Worm (Caenorhabditis elegans) whole organism, mixed stage, embryonic: ENCODE measurements around the gene F55A4.3.

Experiments used
- M03D4.4 ChIP-seq: sonication (generic microtip); optimal IDR thresholded peaks from 2 replicates; lab custom pipeline; 2017; ENCODE audit warnings: mild to moderate bottlenecking, missing genetic modification characterization, missing compliant biosample characterization
- bed-3 ChIP-seq: fragments of 200-800 bp; sonication (Bioruptor generic); optimal IDR thresholded peaks from 3 replicates; lab custom pipeline; 2018; ENCODE audit warnings: mild to moderate bottlenecking, missing genetic modification characterization, moderate library complexity, missing compliant biosample characterization
- blmp-1 ChIP-seq: fragments of 150-350 bp; optimal IDR thresholded peaks from 2 replicates; lab custom pipeline; 2014; ENCODE audit warnings: missing biosample characterization, missing genetic modification characterization
- ceh-39 ChIP-seq: fragments of 150-350 bp; optimal IDR thresholded peaks from 2 replicates; lab custom pipeline; 2014; ENCODE audit warnings: missing biosample characterization, missing genetic modification characterization
- ceh-43 ChIP-seq: fragments of 200-800 bp; sonication (Bioruptor generic); optimal IDR thresholded peaks from 2 replicates; lab custom pipeline; 2018; ENCODE audit warnings: mild to moderate bottlenecking, missing genetic modification characterization, moderate library complexity, missing compliant biosample characterization
- ceh-83 ChIP-seq: fragments of 200-800 bp; sonication (Bioruptor generic); optimal IDR thresholded peaks from 2 replicates; lab custom pipeline; 2018; ENCODE audit warnings: mild to moderate bottlenecking, missing genetic modification characterization, missing compliant biosample characterization
- ces-1 ChIP-seq: fragments of 150-350 bp; optimal IDR thresholded peaks from 2 replicates; lab custom pipeline; 2014; ENCODE audit warnings: missing biosample characterization, missing genetic modification reagents, missing genetic modification characterization
- cnd-1 ChIP-seq: fragments of 200-800 bp; sonication (Bioruptor generic); optimal IDR thresholded peaks from 2 replicates; lab custom pipeline; 2018; ENCODE audit warnings: mild to moderate bottlenecking, missing genetic modification characterization, missing compliant biosample characterization
- drap-1 ChIP-seq: fragments of 200-800 bp; sonication (Bioruptor generic); optimal IDR thresholded peaks from 3 replicates; lab custom pipeline; 2018; ENCODE audit warnings: mild to moderate bottlenecking, missing genetic modification characterization, missing compliant biosample characterization
- elt-1 ChIP-seq: sonication (generic microtip); optimal IDR thresholded peaks from 2 replicates; lab custom pipeline; 2017; ENCODE audit warnings: missing genetic modification characterization, mild to moderate bottlenecking, missing compliant biosample characterization, antibody characterized with exemption, moderate library complexity, borderline replicate concordance; ENCODE audit not compliant: insufficient read depth
- elt-3 ChIP-seq: fragments of 150-350 bp; optimal IDR thresholded peaks from 2 replicates; lab custom pipeline; 2014; ENCODE audit warnings: missing biosample characterization, missing genetic modification characterization
- flh-1 ChIP-seq: fragments of 200-800 bp; sonication (Bioruptor generic); optimal IDR thresholded peaks from 2 replicates; lab custom pipeline; 2018; ENCODE audit warnings: mild to moderate bottlenecking, missing genetic modification characterization, moderate library complexity, missing compliant biosample characterization
- ham-2 ChIP-seq: fragments of 200-800 bp; sonication (Bioruptor generic); optimal IDR thresholded peaks from 2 replicates; lab custom pipeline; 2018; ENCODE audit warnings: mild to moderate bottlenecking, missing genetic modification characterization, missing compliant biosample characterization
- hlh-1 ChIP-seq: fragments of 150-350 bp; optimal IDR thresholded peaks from 2 replicates; lab custom pipeline; 2014; ENCODE audit warnings: missing biosample characterization, missing genetic modification reagents, missing genetic modification characterization
- lin-13 ChIP-seq: fragments of 150-350 bp; optimal IDR thresholded peaks from 2 replicates; lab custom pipeline; 2014; ENCODE audit warnings: missing biosample characterization, missing genetic modification characterization
- lin-32 ChIP-seq: fragments of 200-800 bp; sonication (Bioruptor generic); optimal IDR thresholded peaks from 2 replicates; lab custom pipeline; 2018; ENCODE audit warnings: mild to moderate bottlenecking, missing genetic modification characterization, missing compliant biosample characterization
- lsy-2 ChIP-seq: fragments of 150-350 bp; optimal IDR thresholded peaks from 2 replicates; lab custom pipeline; 2014; ENCODE audit warnings: missing biosample characterization, missing genetic modification characterization
- mab-5 ChIP-seq: fragments of 150-350 bp; optimal IDR thresholded peaks from 2 replicates; lab custom pipeline; 2014; ENCODE audit warnings: missing biosample characterization, missing genetic modification characterization
- mep-1 ChIP-seq: fragments of 150-350 bp; optimal IDR thresholded peaks from 2 replicates; lab custom pipeline; 2017; ENCODE audit warnings: missing biosample characterization, missing genetic modification reagents, missing genetic modification characterization, inconsistent platforms
- mls-2 ChIP-seq: sonication (generic microtip); optimal IDR thresholded peaks from 2 replicates; lab custom pipeline; 2016; ENCODE audit warnings: mild to moderate bottlenecking, missing genetic modification characterization, moderate library complexity, missing compliant biosample characterization
- nhr-12 ChIP-seq: fragments of 150-350 bp; optimal IDR thresholded peaks from 2 replicates; lab custom pipeline; 2014; ENCODE audit warnings: missing biosample characterization, missing genetic modification characterization
- nhr-2 ChIP-seq: fragments of 150-350 bp; optimal IDR thresholded peaks from 2 replicates; lab custom pipeline; 2014; ENCODE audit warnings: missing biosample characterization, missing genetic modification characterization
- nhr-237 ChIP-seq: fragments of 150-350 bp; optimal IDR thresholded peaks from 2 replicates; lab custom pipeline; 2014; ENCODE audit warnings: missing biosample characterization, missing genetic modification characterization
- nhr-28 ChIP-seq: fragments of 150-350 bp; optimal IDR thresholded peaks from 2 replicates; lab custom pipeline; 2014; ENCODE audit warnings: missing biosample characterization, missing genetic modification characterization
- nhr-76 ChIP-seq: sonication (generic microtip); optimal IDR thresholded peaks from 2 replicates; lab custom pipeline; 2017; ENCODE audit warnings: missing biosample characterization, missing genetic modification characterization
- pha-4 ChIP-seq: fragments of 150-350 bp; optimal IDR thresholded peaks from 2 replicates; lab custom pipeline; 2018; ENCODE audit warnings: missing biosample characterization, missing genetic modification reagents, missing genetic modification characterization
- sem-2 ChIP-seq: fragments of 200-800 bp; sonication (Bioruptor generic); optimal IDR thresholded peaks from 2 replicates; lab custom pipeline; 2018; ENCODE audit warnings: mild to moderate bottlenecking, missing genetic modification characterization, missing compliant biosample characterization
- snpc-4 ChIP-seq: fragments of 150-350 bp; optimal IDR thresholded peaks from 2 replicates; lab custom pipeline; 2014; ENCODE audit warnings: missing biosample characterization, missing genetic modification characterization
- sptf-1 ChIP-seq: sonication (generic microtip); optimal IDR thresholded peaks from 2 replicates; lab custom pipeline; 2017; ENCODE audit warnings: mild to moderate bottlenecking, missing genetic modification characterization, moderate library complexity, missing compliant biosample characterization
- tbx-8 ChIP-seq: fragments of 200-800 bp; sonication (Bioruptor generic); optimal IDR thresholded peaks from 2 replicates; lab custom pipeline; 2018; ENCODE audit warnings: mild to moderate bottlenecking, missing genetic modification characterization, moderate library complexity, missing compliant biosample characterization
- unc-120 ChIP-seq: sonication (generic microtip); optimal IDR thresholded peaks from 2 replicates; lab custom pipeline; 2017; ENCODE audit warnings: missing genetic modification characterization, missing compliant biosample characterization; ENCODE audit not compliant: poor library complexity, severe bottlenecking
- unc-39 ChIP-seq: fragments of 150-350 bp; optimal IDR thresholded peaks from 2 replicates; lab custom pipeline; 2014; ENCODE audit warnings: missing biosample characterization, missing genetic modification characterization
- unc-62 ChIP-seq: fragments of 150-350 bp; optimal IDR thresholded peaks from 2 replicates; lab custom pipeline; 2014; ENCODE audit warnings: missing biosample characterization, missing genetic modification reagents, missing genetic modification characterization
- zip-8 ChIP-seq: fragments of 150-350 bp; optimal IDR thresholded peaks from 2 replicates; lab custom pipeline; 2014; ENCODE audit warnings: missing biosample characterization, missing genetic modification characterization
- ztf-11 ChIP-seq: fragments of 150-350 bp; optimal IDR thresholded peaks from 2 replicates; lab custom pipeline; 2014; ENCODE audit warnings: missing biosample characterization, missing genetic modification characterization

The F55A4.3 gene

ce11 chrX:1004037-1004436 is 20.9 kb downstream of the F55A4.3 start, which contains the start of gene cutl-21:
Gene cutl-21, plus strand, starts transcription at chrX:1004337.
- TF ChIP-seq elt-3 (tag; lab: Kevin White, UChicago) (no peak), cnd-1 (tag; lab: Kevin White, UChicago) (no peak), lin-13 (tag; lab: Kevin White, UChicago) (no peak), ham-2 (no peak), sptf-1 (no peak)

ce11 chrX:994678-995077 is 30.2 kb downstream of the F55A4.3 start:
- no peak for TF ChIP-seq ces-1 (GFP tag; lab: Kevin White, UChicago)
- TF ChIP-seq sem-2 (GFP tag; lab: Kevin White, UChicago): no peak
- TF ChIP-seq snpc-4: no peak
- TF ChIP-seq hlh-1 (tag; lab: Kevin White, UChicago): no peak
- no peak for TF ChIP-seq drap-1
- no peak for TF ChIP-seq nhr-28 (tag; lab: Kevin White, UChicago)
- no peak for TF ChIP-seq nhr-76 (tag; lab: Kevin White, UChicago)
- TF ChIP-seq tbx-8 (GFP tag; lab: Kevin White, UChicago): no peak
- no peak for TF ChIP-seq flh-1
- TF ChIP-seq bed-3 (GFP tag; lab: Kevin White, UChicago): no peak
- TF ChIP-seq zip-8 (tag; lab: Kevin White, UChicago): no peak
- no peak for TF ChIP-seq nhr-2 (tag; lab: Kevin White, UChicago)
- no peak for TF ChIP-seq ceh-39 (tag; lab: Kevin White, UChicago)
- TF ChIP-seq mep-1 (tag; lab: Kevin White, UChicago): no peak
- TF ChIP-seq mab-5 (tag; lab: Kevin White, UChicago): no peak
- no peak for TF ChIP-seq mls-2

ce11 chrX:992650-993403 is 32.1 kb downstream of the F55A4.3 start:
- TF ChIP-seq M03D4.4 (tag; lab: Kevin White, UChicago) (no peak), pha-4 (tag; lab: Kevin White, UChicago) (no peak), unc-120 (peak; percentile 99), mep-1 (tag; lab: Kevin White, UChicago) (peak; percentile 65), blmp-1 (tag; lab: Kevin White, UChicago) (no peak), ham-2 (peak; percentile 20), lin-32 (GFP tag; lab: Kevin White, UChicago) (no peak), ces-1 (GFP tag; lab: Kevin White, UChicago) (peak; percentile 56), nhr-28 (tag; lab: Kevin White, UChicago) (no peak), sptf-1 (no peak), nhr-237 (no peak), nhr-76 (tag; lab: Kevin White, UChicago) (no peak), bed-3 (GFP tag; lab: Kevin White, UChicago) (no peak), ceh-39 (tag; lab: Kevin White, UChicago) (no peak), snpc-4 (no peak), unc-39 (tag; lab: Kevin White, UChicago) (no peak), ceh-43 (GFP tag; lab: Kevin White, UChicago) (no peak), hlh-1 (tag; lab: Kevin White, UChicago) (peak; percentile 21), ceh-83 (GFP tag; lab: Kevin White, UChicago) (no peak), lsy-2 (tag; lab: Kevin White, UChicago) (peak; percentile 30), mls-2 (peak; percentile 10), nhr-2 (tag; lab: Kevin White, UChicago) (no peak), ztf-11 (tag; lab: Kevin White, UChicago) (peak; percentile 72), mab-5 (tag; lab: Kevin White, UChicago) (no peak), flh-1 (no peak), sem-2 (GFP tag; lab: Kevin White, UChicago) (no peak), tbx-8 (GFP tag; lab: Kevin White, UChicago) (no peak), zip-8 (tag; lab: Kevin White, UChicago) (no peak), lin-13 (tag; lab: Kevin White, UChicago) (no peak), elt-3 (tag; lab: Kevin White, UChicago) (no peak), elt-1 (tag; lab: Kevin White, UChicago) (no peak), unc-62 (GFP tag; lab: Kevin White, UChicago) (peak; percentile 30), cnd-1 (tag; lab: Kevin White, UChicago) (peak; percentile 28), nhr-12 (tag; lab: Kevin White, UChicago) (no peak), drap-1 (peak; percentile 59)
